Fruit fly (Drosophila melanogaster) whole organism, embryonic: ENCODE results near the gene a5.

Experiments used
- Atf6 ChIP-seq: fragments of 200-800 bp; sonication (Bioruptor generic); IDR thresholded peaks from 2 replicates; pipeline ENCODE4 v1.3.6; 2022; ENCODE audit warnings: missing biosample characterization, missing genetic modification characterization
- CG14014 ChIP-seq: fragments of 200-800 bp; sonication (Bioruptor generic); IDR thresholded peaks from 2 replicates; pipeline ENCODE4 v1.3.6; 2022; ENCODE audit warnings: missing biosample characterization, missing genetic modification characterization
- CG17912 ChIP-seq: fragments of 200-800 bp; sonication (Bioruptor generic); optimal IDR thresholded peaks from 2 replicates; lab custom pipeline; 2018; ENCODE audit warnings: missing biosample characterization, mild to moderate bottlenecking, missing genetic modification characterization
- Lpt ChIP-seq: fragments of >200 bp; optimal IDR thresholded peaks from 2 replicates; lab custom pipeline; 2018; ENCODE audit warnings: missing biosample characterization, missing genetic modification characterization
- Xbp1 ChIP-seq: fragments of 200-800 bp; sonication (Bioruptor generic); optimal IDR thresholded peaks from 3 replicates; lab custom pipeline; 2016; ENCODE audit warnings: missing biosample characterization, mild to moderate bottlenecking, missing genetic modification characterization
- crol ChIP-seq: fragments of 200-800 bp; sonication (Bioruptor generic); IDR thresholded peaks from 2 replicates; pipeline ENCODE4 v1.3.6; 2022; ENCODE audit warnings: missing biosample characterization, missing genetic modification characterization
- h ChIP-seq: fragments of >200 bp; optimal IDR thresholded peaks from 2 replicates; lab custom pipeline; 2017
- jigr1 ChIP-seq: fragments of 200-800 bp; sonication (Bioruptor generic); IDR thresholded peaks from 3 replicates; pipeline ENCODE4 v1.3.6; 2022; ENCODE audit warnings: missing biosample characterization, missing genetic modification characterization
- onecut ChIP-seq: fragments of 200-800 bp; sonication (Bioruptor generic); IDR thresholded peaks from 2 replicates; pipeline ENCODE4 v1.3.6; 2022; ENCODE audit warnings: missing biosample characterization, missing genetic modification characterization
- slp2 ChIP-seq: fragments of 200-800 bp; sonication (Bioruptor generic); optimal IDR thresholded peaks from 2 replicates; lab custom pipeline; 2016; ENCODE audit warnings: missing biosample characterization, missing genetic modification characterization
- sob ChIP-seq: fragments of 200-800 bp; sonication (Bioruptor generic); IDR thresholded peaks from 2 replicates; pipeline ENCODE4 v1.3.6; 2022; ENCODE audit warnings: missing biosample characterization, missing genetic modification characterization
- trem ChIP-seq: fragments of 200-800 bp; optimal IDR thresholded peaks from 3 replicates; lab custom pipeline; 2019; ENCODE audit warnings: missing biosample characterization, mild to moderate bottlenecking, missing genetic modification characterization, moderate library complexity
- ttk ChIP-seq: fragments of 200-800 bp; sonication (Bioruptor generic); IDR thresholded peaks from 2 replicates; pipeline ENCODE4 v2.1.2; 2022; ENCODE audit warnings: missing biosample characterization, missing genetic modification characterization

- no peak for TF ChIP-seq slp2 (GFP tag; lab: Kevin White, UChicago)
- no peak for TF ChIP-seq trem (tag; lab: Kevin White, UChicago)
- TF ChIP-seq Atf6 (GFP tag; lab: Robert Waterston, UW) = no peak
- TF ChIP-seq Lpt = no peak
- TF ChIP-seq jigr1 = no peak
- no peak for TF ChIP-seq crol
- no peak for TF ChIP-seq CG14014 (GFP tag; lab: Robert Waterston, UW)
- no peak for TF ChIP-seq Xbp1 (GFP tag; lab: Kevin White, UChicago)
- TF ChIP-seq onecut (GFP tag; lab: Robert Waterston, UW) = no peak
- no peak for TF ChIP-seq h (lab: Kevin White, UChicago)
- TF ChIP-seq CG17912 (GFP tag; lab: Kevin White, UChicago) = no peak
- no peak for TF ChIP-seq ttk
- TF ChIP-seq sob = no peak
Observed at dm6 chr2L:1365037-1365436, 36.1 kb downstream of the a5 start.
